Fruit fly (Drosophila melanogaster) whole organism, adult: ENCODE measurements around the gene CG8191.

Source experiments
- CG11617 ChIP-seq: fragments of 200-800 bp; sonication (Bioruptor generic); optimal IDR thresholded peaks from 2 replicates; lab custom pipeline; 2017; ENCODE audit warnings: mild to moderate bottlenecking, missing biosample characterization, missing genetic modification reagents, missing genetic modification characterization
- CG5204 ChIP-seq: fragments of 200-800 bp; sonication (Bioruptor generic); optimal IDR thresholded peaks from 2 replicates; lab custom pipeline; 2016; ENCODE audit warnings: missing biosample characterization, missing genetic modification characterization
- CG7101 ChIP-seq: fragments of 200-800 bp; sonication (Bioruptor generic); optimal IDR thresholded peaks from 2 replicates; lab custom pipeline; 2018; ENCODE audit warnings: missing biosample characterization, mild to moderate bottlenecking, missing genetic modification characterization, moderate library complexity
- Clk ChIP-seq: fragments of 200-800 bp; sonication (Bioruptor generic); optimal IDR thresholded peaks from 2 replicates; lab custom pipeline; 2017; ENCODE audit warnings: missing biosample characterization, missing genetic modification characterization
- Hr96 ChIP-seq: fragments of 200-800 bp; sonication (Bioruptor generic); optimal IDR thresholded peaks from 2 replicates; lab custom pipeline; 2016; ENCODE audit warnings: missing biosample characterization, missing genetic modification characterization
- Mnt ChIP-seq: fragments of 200-800 bp; sonication (Bioruptor generic); optimal IDR thresholded peaks from 2 replicates; lab custom pipeline; 2016; ENCODE audit warnings: missing biosample characterization, mild to moderate bottlenecking, missing genetic modification characterization
- bab1 ChIP-seq: fragments of 200-800 bp; sonication (Bioruptor generic); optimal IDR thresholded peaks from 3 replicates; lab custom pipeline; 2019; ENCODE audit warnings: missing biosample characterization, mild to moderate bottlenecking, missing genetic modification characterization, moderate library complexity
- cic ChIP-seq: fragments of 200-800 bp; sonication (Bioruptor generic); optimal IDR thresholded peaks from 2 replicates; lab custom pipeline; 2017; ENCODE audit warnings: missing biosample characterization, mild to moderate bottlenecking, missing genetic modification characterization, moderate library complexity
- cnc ChIP-seq, 2 experiments: fragments of >200 bp; optimal IDR thresholded peaks; 2 replicates each; lab custom pipeline; 2017
- kay ChIP-seq: fragments of 200-800 bp; sonication (Bioruptor generic); peaks from one replicate; lab custom pipeline; 2016; ENCODE audit warnings: missing biosample characterization, missing genetic modification characterization, borderline replicate concordance
- ovo ChIP-seq: fragments of 200-800 bp; sonication (Bioruptor generic); optimal IDR thresholded peaks from 2 replicates; lab custom pipeline; 2016; ENCODE audit warnings: missing biosample characterization, missing genetic modification characterization
- pad ChIP-seq: fragments of 200-800 bp; sonication (Bioruptor generic); optimal IDR thresholded peaks from 3 replicates; lab custom pipeline; 2017; ENCODE audit warnings: missing biosample characterization, missing genetic modification characterization, mild to moderate bottlenecking, moderate library complexity, missing genetic modification reagents
- tj ChIP-seq: fragments of 200-800 bp; sonication (Bioruptor generic); optimal IDR thresholded peaks from 3 replicates; lab custom pipeline; 2017; ENCODE audit warnings: missing biosample characterization, mild to moderate bottlenecking, missing genetic modification characterization, moderate library complexity
- toe ChIP-seq: fragments of 200-800 bp; sonication (Bioruptor generic); optimal IDR thresholded peaks from 2 replicates; lab custom pipeline; 2016; ENCODE audit warnings: missing biosample characterization, missing genetic modification characterization

dm6 chrX:15762723-15763122, 30.7 kb downstream of the CG8191 start, which contains the start of gene Polr3A:
- TF ChIP-seq tj (GFP tag; lab: Kevin White, UChicago): no peak
- no peak for TF ChIP-seq cic (GFP tag; lab: Kevin White, UChicago)
- TF ChIP-seq kay (GFP tag; lab: Kevin White, UChicago): no peak
- no peak for TF ChIP-seq CG5204 (GFP tag; lab: Kevin White, UChicago)
- TF ChIP-seq ovo: no peak
- TF ChIP-seq pad: no peak
- peak; percentile 48 for TF ChIP-seq bab1 (GFP tag; lab: Kevin White, UChicago)
- no peak for TF ChIP-seq Clk
- no peak for TF ChIP-seq toe (GFP tag; lab: Kevin White, UChicago)
- no peak for TF ChIP-seq CG7101 (tag; lab: Kevin White, UChicago)
- peak; percentile 92 for TF ChIP-seq Mnt (GFP tag; lab: Kevin White, UChicago)
- no peak for TF ChIP-seq cnc (optimal IDR thresholded peaks at IDR 0.05; lab: Kevin White, UChicago)
- TF ChIP-seq Hr96 (GFP tag; lab: Kevin White, UChicago): no peak
- TF ChIP-seq CG11617 (GFP tag; lab: Kevin White, UChicago): no peak
